Fruit fly (Drosophila melanogaster) whole organism, embryonic: ENCODE results near the gene rk.

Source experiments
- Asciz ChIP-seq: fragments of 200-800 bp; sonication (Bioruptor generic); optimal IDR thresholded peaks from 2 replicates; lab custom pipeline; 2017; ENCODE audit warnings: missing biosample characterization, mild to moderate bottlenecking, missing genetic modification characterization, missing genetic modification reagents
- B-H2 ChIP-seq: fragments of 200-800 bp; sonication (Bioruptor generic); optimal IDR thresholded peaks from 2 replicates; lab custom pipeline; 2018; ENCODE audit warnings: missing biosample characterization, mild to moderate bottlenecking, missing genetic modification characterization
- CG11093 ChIP-seq: fragments of 200-800 bp; sonication (Bioruptor generic); IDR thresholded peaks from 3 replicates; pipeline ENCODE4 v1.3.6; 2022; ENCODE audit warnings: missing biosample characterization, missing genetic modification characterization
- CG12155 ChIP-seq: fragments of 200-800 bp; sonication (Bioruptor generic); optimal IDR thresholded peaks from 3 replicates; lab custom pipeline; 2016; ENCODE audit warnings: missing biosample characterization, missing genetic modification characterization
- CG12299 ChIP-seq: fragments of 200-800 bp; sonication (Bioruptor generic); optimal IDR thresholded peaks from 2 replicates; lab custom pipeline; 2018; ENCODE audit warnings: missing biosample characterization, mild to moderate bottlenecking, missing genetic modification characterization
- CG1529 ChIP-seq: fragments of 200-800 bp; sonication (Bioruptor generic); optimal IDR thresholded peaks from 3 replicates; lab custom pipeline; 2018; ENCODE audit warnings: missing biosample characterization, missing genetic modification characterization
- CG15696 ChIP-seq: fragments of 200-800 bp; sonication (Bioruptor generic); optimal IDR thresholded peaks from 2 replicates; lab custom pipeline; 2019; ENCODE audit warnings: missing biosample characterization, mild to moderate bottlenecking, missing genetic modification characterization, moderate library complexity
- CG1603 ChIP-seq: fragments of 200-800 bp; sonication (Bioruptor generic); optimal IDR thresholded peaks from 2 replicates; lab custom pipeline; 2019; ENCODE audit warnings: missing biosample characterization, mild to moderate bottlenecking, missing genetic modification characterization, moderate library complexity
- CG17802 ChIP-seq: fragments of 200-800 bp; sonication (Bioruptor generic); optimal IDR thresholded peaks from 2 replicates; lab custom pipeline; 2018; ENCODE audit warnings: missing biosample characterization, mild to moderate bottlenecking, missing genetic modification characterization, moderate library complexity
- CG17912 ChIP-seq: fragments of 200-800 bp; sonication (Bioruptor generic); optimal IDR thresholded peaks from 2 replicates; lab custom pipeline; 2018; ENCODE audit warnings: missing biosample characterization, mild to moderate bottlenecking, missing genetic modification characterization
- CG2889 ChIP-seq: fragments of 200-800 bp; sonication (Bioruptor generic); IDR thresholded peaks from 3 replicates; pipeline ENCODE4 v1.3.6; 2022; ENCODE audit warnings: missing biosample characterization, missing genetic modification characterization
- CG3065 ChIP-seq: fragments of 200-800 bp; sonication (Bioruptor generic); optimal IDR thresholded peaks from 2 replicates; lab custom pipeline; 2016; ENCODE audit warnings: missing biosample characterization, missing genetic modification characterization
- CG32772 ChIP-seq: fragments of 200-800 bp; sonication (Bioruptor generic); IDR thresholded peaks from 2 replicates; pipeline ENCODE4 v1.3.6; 2022; ENCODE audit warnings: missing biosample characterization, missing genetic modification characterization
- CG3726 ChIP-seq: fragments of 200-800 bp; sonication (Bioruptor generic); IDR thresholded peaks from 3 replicates; pipeline ENCODE4, ENCODE4 v1.3.6; 2022; ENCODE audit warnings: missing biosample characterization, missing genetic modification characterization
- CG4360 ChIP-seq: fragments of 200-800 bp; sonication (Bioruptor generic); IDR thresholded peaks from 2 replicates; pipeline ENCODE4 v1.3.6; 2022; ENCODE audit warnings: missing biosample characterization, missing genetic modification characterization
- CG6765 ChIP-seq: fragments of 200-800 bp; sonication (Bioruptor generic); optimal IDR thresholded peaks from 3 replicates; lab custom pipeline; 2017; ENCODE audit warnings: missing biosample characterization, mild to moderate bottlenecking, missing genetic modification characterization
- CG7271 ChIP-seq: fragments of 200-800 bp; sonication (Bioruptor generic); optimal IDR thresholded peaks from 2 replicates; lab custom pipeline; 2018; ENCODE audit warnings: missing biosample characterization, mild to moderate bottlenecking, missing genetic modification characterization, moderate library complexity
- CG7839 ChIP-seq: fragments of 200-800 bp; sonication (Bioruptor generic); optimal IDR thresholded peaks from 3 replicates; lab custom pipeline; 2018; ENCODE audit warnings: missing biosample characterization, mild to moderate bottlenecking, missing genetic modification characterization, moderate library complexity
- CG7987 ChIP-seq: fragments of 200-800 bp; sonication (Bioruptor generic); optimal IDR thresholded peaks from 2 replicates; lab custom pipeline; 2018; ENCODE audit warnings: missing biosample characterization, mild to moderate bottlenecking, missing genetic modification characterization, moderate library complexity
- CG9215 ChIP-seq: fragments of 200-800 bp; sonication (Bioruptor generic); IDR thresholded peaks from 2 replicates; pipeline ENCODE4 v1.3.6; 2022; ENCODE audit warnings: missing biosample characterization, missing genetic modification characterization
- CG9797 ChIP-seq: fragments of 200-800 bp; sonication (Bioruptor generic); optimal IDR thresholded peaks from 3 replicates; lab custom pipeline; 2018; ENCODE audit warnings: missing biosample characterization, mild to moderate bottlenecking, missing genetic modification characterization
- CTCF ChIP-seq: fragments of 200-800 bp; sonication (Bioruptor generic); optimal IDR thresholded peaks from 2 replicates; lab custom pipeline; 2017; ENCODE audit warnings: missing biosample characterization, mild to moderate bottlenecking, missing genetic modification characterization, moderate library complexity
- Deaf1 ChIP-seq: fragments of 200-800 bp; optimal IDR thresholded peaks from 3 replicates; lab custom pipeline; 2019; ENCODE audit warnings: missing biosample characterization, mild to moderate bottlenecking, missing genetic modification characterization, moderate library complexity
- Dip3 ChIP-seq: fragments of 200-800 bp; sonication (Bioruptor generic); optimal IDR thresholded peaks from 3 replicates; lab custom pipeline; 2016; ENCODE audit warnings: missing biosample characterization, missing genetic modification characterization
- HLHmδ ChIP-seq: fragments of 200-800 bp; sonication (Bioruptor generic); optimal IDR thresholded peaks from 2 replicates; lab custom pipeline; 2018; ENCODE audit warnings: missing biosample characterization, mild to moderate bottlenecking, missing genetic modification characterization, moderate library complexity
- HmgD ChIP-seq: fragments of 200-800 bp; sonication (Bioruptor generic); optimal IDR thresholded peaks from 3 replicates; lab custom pipeline; 2016; ENCODE audit warnings: missing biosample characterization, missing genetic modification characterization
- Hmx ChIP-seq: fragments of 200-800 bp; sonication (Bioruptor generic); optimal IDR thresholded peaks from 2 replicates; lab custom pipeline; 2016; ENCODE audit warnings: missing biosample characterization, missing genetic modification characterization
- Hr78 ChIP-seq, 2 experiments: fragments of 200-800 bp in 1 of 2; fragments of >200 bp in 1 of 2; sonication (Bioruptor generic) in 1 of 2; optimal IDR thresholded peaks; 2 replicates each; lab custom pipeline; 2017 to 2019; ENCODE audit warnings: missing biosample characterization in 2 of 2, missing genetic modification characterization in 2 of 2, mild to moderate bottlenecking in 1 of 2, moderate library complexity in 1 of 2
- Lpt ChIP-seq: fragments of >200 bp; optimal IDR thresholded peaks from 2 replicates; lab custom pipeline; 2018; ENCODE audit warnings: missing biosample characterization, missing genetic modification characterization
- Mad ChIP-seq: fragments of 200-800 bp; sonication (Bioruptor generic); optimal IDR thresholded peaks from 2 replicates; lab custom pipeline; 2016; ENCODE audit warnings: missing biosample characterization, missing genetic modification characterization
- Xrp1 ChIP-seq: fragments of 200-800 bp; sonication (Bioruptor generic); IDR thresholded peaks from 2 replicates; pipeline ENCODE4 v1.3.6; 2022; ENCODE audit warnings: missing biosample characterization, missing genetic modification characterization
- amos ChIP-seq: fragments of 200-800 bp; sonication (Bioruptor generic); IDR thresholded peaks from 2 replicates; pipeline ENCODE4 v1.3.6; 2022; ENCODE audit warnings: missing biosample characterization, missing genetic modification characterization; ENCODE audit not compliant: partially characterized antibody
- fd102C ChIP-seq: fragments of 200-800 bp; sonication (Bioruptor generic); optimal IDR thresholded peaks from 2 replicates; lab custom pipeline; 2018; ENCODE audit warnings: missing biosample characterization, mild to moderate bottlenecking, missing genetic modification characterization, moderate library complexity
- gcm ChIP-seq: fragments of 200-800 bp; sonication (Bioruptor generic); optimal IDR thresholded peaks from 2 replicates; lab custom pipeline; 2019; ENCODE audit warnings: missing biosample characterization, mild to moderate bottlenecking, missing genetic modification characterization, moderate library complexity
- gro ChIP-seq: fragments of 200-800 bp; sonication (Bioruptor generic); optimal IDR thresholded peaks from 2 replicates; lab custom pipeline; 2016; ENCODE audit warnings: missing biosample characterization, missing genetic modification characterization
- gsb-n ChIP-seq: fragments of 200-800 bp; sonication (Bioruptor generic); optimal IDR thresholded peaks from 3 replicates; lab custom pipeline; 2018; ENCODE audit warnings: missing biosample characterization, mild to moderate bottlenecking, missing genetic modification characterization
- gt ChIP-seq: fragments of 200-800 bp; sonication (Bioruptor generic); IDR thresholded peaks from 2 replicates; pipeline ENCODE4 v1.3.6; 2022; ENCODE audit warnings: missing biosample characterization, missing genetic modification characterization
- her ChIP-seq: fragments of 200-800 bp; sonication (Bioruptor generic); optimal IDR thresholded peaks from 2 replicates; lab custom pipeline; 2016; ENCODE audit warnings: missing biosample characterization, missing genetic modification characterization
- lab ChIP-seq: fragments of 200-800 bp; sonication (Bioruptor generic); optimal IDR thresholded peaks from 3 replicates; lab custom pipeline; 2017; ENCODE audit warnings: missing biosample characterization, missing genetic modification characterization, mild to moderate bottlenecking, moderate library complexity, missing genetic modification reagents
- mld ChIP-seq: fragments of 200-800 bp; sonication (Bioruptor generic); IDR thresholded peaks from 3 replicates; pipeline ENCODE4 v1.3.6; 2022; ENCODE audit warnings: missing biosample characterization, missing genetic modification characterization; ENCODE audit not compliant: partially characterized antibody
- prd ChIP-seq, 3 experiments: fragments of >200 bp in 2 of 3; fragments of 200-800 bp in 1 of 3; sonication (Bioruptor generic) in 1 of 3; optimal IDR thresholded peaks in 2 of 3; IDR thresholded peaks in 1 of 3; 2 replicates in 2 of 3; 3 replicates in 1 of 3; pipeline versions ENCODE4 v1.3.6 to Lab custom; 2017 to 2022; ENCODE audit warnings: missing biosample characterization in 1 of 3, missing genetic modification characterization in 1 of 3
- schlank ChIP-seq: fragments of 200-800 bp; sonication (Bioruptor generic); optimal IDR thresholded peaks from 2 replicates; lab custom pipeline; 2018; ENCODE audit warnings: missing biosample characterization, mild to moderate bottlenecking, missing genetic modification characterization
- sna ChIP-seq: fragments of 200-800 bp; sonication (Bioruptor generic); IDR thresholded peaks from 2 replicates; pipeline ENCODE4 v1.3.6; 2022; ENCODE audit warnings: missing biosample characterization, missing genetic modification characterization; ENCODE audit not compliant: partially characterized antibody
- stwl ChIP-seq: fragments of 200-800 bp; sonication (Bioruptor generic); optimal IDR thresholded peaks from 3 replicates; lab custom pipeline; 2018; ENCODE audit warnings: missing biosample characterization, mild to moderate bottlenecking, missing genetic modification characterization, moderate library complexity
- vnd ChIP-seq: fragments of 200-800 bp; sonication (Bioruptor generic); IDR thresholded peaks from 3 replicates; pipeline ENCODE4 v1.3.6; 2022; ENCODE audit warnings: missing biosample characterization, missing genetic modification characterization; ENCODE audit not compliant: partially characterized antibody
- wdn ChIP-seq: fragments of 200-800 bp; sonication (Bioruptor generic); IDR thresholded peaks from 2 replicates; pipeline ENCODE4 v1.3.6; 2022; ENCODE audit warnings: missing biosample characterization, missing genetic modification characterization
- wek ChIP-seq: fragments of 200-800 bp; sonication (Bioruptor generic); optimal IDR thresholded peaks from 3 replicates; lab custom pipeline; 2018; ENCODE audit warnings: missing biosample characterization, mild to moderate bottlenecking, missing genetic modification characterization, moderate library complexity
- yki ChIP-seq: fragments of >200 bp; optimal IDR thresholded peaks from 3 replicates; lab custom pipeline; 2018
- z ChIP-seq: fragments of 200-800 bp; sonication (Bioruptor generic); IDR thresholded peaks from 3 replicates; pipeline ENCODE4 v1.3.6; 2022; ENCODE audit warnings: missing biosample characterization, missing genetic modification characterization
- zfh1 ChIP-seq: fragments of 200-800 bp; sonication (Bioruptor generic); IDR thresholded peaks from 3 replicates; pipeline ENCODE4 v1.3.6; 2022; ENCODE audit warnings: missing biosample characterization, missing genetic modification characterization

rk gene

dm6 chr2L:14011591-14012303 lies 10.7 kb upstream of the rk start (continued):
- peak; percentile 69 for TF ChIP-seq lab (GFP tag; lab: Kevin White, UChicago)
- TF ChIP-seq vnd (GFP tag; lab: Robert Waterston, UW), result no peak
- TF ChIP-seq amos (GFP tag; lab: Robert Waterston, UW), result peak; percentile 52; the same call in 1 of the 2 replicates
- TF ChIP-seq Hr78 (GFP tag; optimal IDR thresholded peaks at IDR 0.05; lab: Kevin White, UChicago), result no peak
- TF ChIP-seq Deaf1 (tag; lab: Kevin White, UChicago), result no peak
- no peak for TF ChIP-seq schlank (tag; lab: Kevin White, UChicago)
- TF ChIP-seq CG1529, result no peak
- no peak for TF ChIP-seq z
- no peak for TF ChIP-seq sna (GFP tag; lab: Robert Waterston, UW)
- TF ChIP-seq Mad (GFP tag; lab: Kevin White, UChicago), result no peak
- no peak for TF ChIP-seq Asciz (GFP tag; lab: Kevin White, UChicago)
- no peak for TF ChIP-seq her
- no peak for TF ChIP-seq Lpt (GFP tag; lab: Kevin White, UChicago)
- TF ChIP-seq stwl (tag; lab: Kevin White, UChicago), result no peak
- TF ChIP-seq CG9215 (GFP tag; lab: Robert Waterston, UW), result no peak
- TF ChIP-seq gt, result no peak
- no peak for TF ChIP-seq HmgD (GFP tag; lab: Kevin White, UChicago)
- TF ChIP-seq CG7271 (tag; lab: Kevin White, UChicago), result no peak
- peak; percentile 13 for TF ChIP-seq CG7987 (GFP tag; lab: Kevin White, UChicago)
- no peak for TF ChIP-seq wek
- no peak for TF ChIP-seq CG17802 (tag; lab: Kevin White, UChicago)
- no peak for TF ChIP-seq Dip3 (GFP tag; lab: Kevin White, UChicago)
- peak; percentile 36 for TF ChIP-seq CG12155 (GFP tag; lab: Kevin White, UChicago)
- no peak for TF ChIP-seq CG32772 (GFP tag; lab: Robert Waterston, UW)
- TF ChIP-seq CG4360 (GFP tag; lab: Robert Waterston, UW), result no peak
- TF ChIP-seq CG1603 (tag; lab: Kevin White, UChicago), result no peak
- no peak for TF ChIP-seq HLHmδ
- TF ChIP-seq CG7839 (tag; lab: Kevin White, UChicago), result peak; percentile 62
- TF ChIP-seq Hmx (GFP tag; lab: Kevin White, UChicago), result no peak
- no peak for TF ChIP-seq CG17912
- no peak for TF ChIP-seq fd102C (GFP tag; lab: Kevin White, UChicago)
- no peak for TF ChIP-seq CG9797 (GFP tag; lab: Kevin White, UChicago)
- 0 out of 3 replicates have a peak, but pooled peaks have one; percentile 26 for TF ChIP-seq CG2889 (GFP tag; lab: Robert Waterston, UW)
- no peak for TF ChIP-seq zfh1 (GFP tag; lab: Robert Waterston, UW)
- no peak for TF ChIP-seq prd (optimal IDR thresholded peaks at IDR 0.05; lab: Kevin White, UChicago)
- peak; percentile 43; the same call in 1 of the 3 replicates for TF ChIP-seq prd (GFP tag; IDR thresholded peaks at IDR 0.05; lab: Robert Waterston, UW)
- peak; percentile 72 for TF ChIP-seq Xrp1 (GFP tag; lab: Robert Waterston, UW)
- no peak for TF ChIP-seq CG15696 (tag; lab: Kevin White, UChicago)
- TF ChIP-seq CTCF (GFP tag; lab: Kevin White, UChicago), result peak; percentile 83
- peak; percentile 33 for TF ChIP-seq gro (GFP tag; lab: Kevin White, UChicago)
- no peak for TF ChIP-seq gcm (GFP tag; lab: Kevin White, UChicago)
- no peak for TF ChIP-seq mld (GFP tag; lab: Robert Waterston, UW)
- no peak for TF ChIP-seq yki (lab: Kevin White, UChicago)
- peak; percentile 41; the same call in 1 of the 2 replicates for TF ChIP-seq wdn (GFP tag; lab: Robert Waterston, UW)
- no peak for TF ChIP-seq CG3065 (GFP tag; lab: Kevin White, UChicago)
- no peak for TF ChIP-seq B-H2 (GFP tag; lab: Kevin White, UChicago)
- TF ChIP-seq CG11093 (GFP tag; lab: Robert Waterston, UW), result no peak
- no peak for TF ChIP-seq CG3726
- TF ChIP-seq CG12299 (tag; lab: Kevin White, UChicago), result peak; percentile 26
- TF ChIP-seq CG6765 (GFP tag; lab: Kevin White, UChicago), result no peak
- no peak for TF ChIP-seq gsb-n (tag; lab: Kevin White, UChicago)
